Worm (Caenorhabditis elegans) whole organism, early embryonic: ENCODE results near the gene ndub-8.
"Not testable (repeated sequence)": the region's sequence is repeated elsewhere in the genome, so short reads cannot be mapped to it uniquely, and the experiment has no call there.

ENCODE experiments used
- B0310.2 ChIP-seq: sonication (generic microtip); optimal IDR thresholded peaks from 2 replicates; lab custom pipeline; 2016; ENCODE audit warnings: mild to moderate bottlenecking, missing genetic modification characterization, missing compliant biosample characterization
- F13C5.2 ChIP-seq: sonication (generic microtip); optimal IDR thresholded peaks from 2 replicates; lab custom pipeline; 2017; ENCODE audit warnings: mild to moderate bottlenecking, missing genetic modification characterization, inconsistent platforms, missing compliant biosample characterization
- aly-1 ChIP-seq: sonication (generic microtip); optimal IDR thresholded peaks from 2 replicates; lab custom pipeline; 2016; ENCODE audit warnings: missing genetic modification characterization, missing compliant biosample characterization
- ama-1 ChIP-seq: fragments of 150-350 bp; optimal IDR thresholded peaks from 2 replicates; lab custom pipeline; 2014
- ceh-13 ChIP-seq: fragments of 200-800 bp; sonication (Bioruptor generic); optimal IDR thresholded peaks from 2 replicates; lab custom pipeline; 2018; ENCODE audit warnings: mild to moderate bottlenecking, missing genetic modification characterization, missing compliant biosample characterization
- ceh-36 ChIP-seq: sonication (generic microtip); optimal IDR thresholded peaks from 2 replicates; lab custom pipeline; 2016; ENCODE audit warnings: missing genetic modification characterization, inconsistent platforms, missing compliant biosample characterization
- ets-7 ChIP-seq: sonication (generic microtip); optimal IDR thresholded peaks from 2 replicates; lab custom pipeline; 2016; ENCODE audit warnings: missing genotype, missing genetic modification characterization, missing compliant biosample characterization
- flt-1 ChIP-seq: fragments of 200-800 bp; sonication (Bioruptor generic); IDR thresholded peaks from 2 replicates; pipeline ENCODE4 v1.3.6; 2022; ENCODE audit warnings: missing genetic modification characterization, missing compliant biosample characterization
- hmbx-1 ChIP-seq: sonication (generic microtip); optimal IDR thresholded peaks from 2 replicates; lab custom pipeline; 2016; ENCODE audit warnings: mild to moderate bottlenecking, missing genetic modification characterization, missing compliant biosample characterization
- hmg-4 ChIP-seq: fragments of 200-800 bp; sonication (Bioruptor generic); optimal IDR thresholded peaks from 2 replicates; lab custom pipeline; 2018; ENCODE audit warnings: mild to moderate bottlenecking, missing genetic modification characterization, missing compliant biosample characterization
- hnd-1 ChIP-seq: sonication (generic microtip); optimal IDR thresholded peaks from 2 replicates; lab custom pipeline; 2016; ENCODE audit warnings: missing genetic modification characterization, missing compliant biosample characterization
- pes-1 ChIP-seq: fragments of 200-800 bp; sonication (Bioruptor generic); IDR thresholded peaks from 2 replicates; pipeline ENCODE4 v1.3.6; 2022; ENCODE audit warnings: missing genetic modification reagents, missing genetic modification characterization, missing compliant biosample characterization
- scrt-1 ChIP-seq: fragments of 200-800 bp; sonication (Bioruptor generic); IDR thresholded peaks from 2 replicates; pipeline ENCODE4 v1.3.6; 2022; ENCODE audit warnings: missing genetic modification characterization, missing compliant biosample characterization
- sea-1 ChIP-seq: fragments of 200-800 bp; sonication (Bioruptor generic); conservative IDR thresholded peaks from 2 replicates; pipeline ENCODE4 v1.3.6; 2022; ENCODE audit warnings: missing genetic modification characterization, missing compliant biosample characterization
- tbx-11 ChIP-seq: fragments of 200-800 bp; sonication (Bioruptor generic); IDR thresholded peaks from 2 replicates; pipeline ENCODE4 v1.3.6; 2022; ENCODE audit warnings: missing genetic modification characterization, missing compliant biosample characterization
- tbx-37 ChIP-seq: fragments of 200-800 bp; sonication (Bioruptor generic); conservative IDR thresholded peaks from 2 replicates; pipeline ENCODE4 v1.3.6; 2022; ENCODE audit warnings: missing genetic modification reagents, missing genetic modification characterization, missing compliant biosample characterization
- tra-4 ChIP-seq: sonication (generic microtip); optimal IDR thresholded peaks from 2 replicates; lab custom pipeline; 2017; ENCODE audit warnings: missing genetic modification characterization, missing compliant biosample characterization

The ndub-8 gene

DNA sequence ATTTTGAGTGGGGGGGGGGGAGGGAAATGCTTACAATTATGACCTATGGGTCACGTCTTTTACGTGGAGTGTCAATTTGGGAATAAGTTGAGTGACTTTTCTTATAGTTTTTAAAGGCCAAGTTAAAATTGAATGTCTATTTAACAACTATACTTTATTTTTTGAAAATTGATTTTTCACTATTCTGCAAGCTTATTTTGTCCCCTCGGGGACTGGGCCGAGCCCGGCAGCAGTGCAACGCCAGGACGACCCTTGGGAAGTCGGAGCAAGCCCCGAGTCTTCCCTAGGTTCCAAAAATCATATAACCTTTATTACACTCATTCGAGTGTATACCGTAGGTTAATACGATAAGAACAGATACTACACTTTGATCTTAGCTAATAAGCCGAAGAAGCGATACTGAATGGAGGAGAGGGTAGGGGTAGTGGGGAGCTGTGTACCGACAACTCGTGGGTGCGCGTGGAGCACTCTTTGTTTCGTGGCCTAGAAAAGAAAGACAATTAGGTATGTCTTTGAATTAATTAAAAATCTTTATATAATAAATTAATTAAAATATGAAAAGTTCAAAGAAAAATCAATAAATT, 36.9 kb upstream of the ndub-8 start, which contains the start of gene ins-37:
Gene ins-37, minus strand, starts transcription at position 384 of the 584 bp plus-strand sequence.
- TF ChIP-seq hmbx-1 (tag; lab: Kevin White, UChicago); ama-1 (lab: Kevin White, UChicago); hnd-1 (tag; lab: Kevin White, UChicago): not testable (repeated sequence)

DNA sequence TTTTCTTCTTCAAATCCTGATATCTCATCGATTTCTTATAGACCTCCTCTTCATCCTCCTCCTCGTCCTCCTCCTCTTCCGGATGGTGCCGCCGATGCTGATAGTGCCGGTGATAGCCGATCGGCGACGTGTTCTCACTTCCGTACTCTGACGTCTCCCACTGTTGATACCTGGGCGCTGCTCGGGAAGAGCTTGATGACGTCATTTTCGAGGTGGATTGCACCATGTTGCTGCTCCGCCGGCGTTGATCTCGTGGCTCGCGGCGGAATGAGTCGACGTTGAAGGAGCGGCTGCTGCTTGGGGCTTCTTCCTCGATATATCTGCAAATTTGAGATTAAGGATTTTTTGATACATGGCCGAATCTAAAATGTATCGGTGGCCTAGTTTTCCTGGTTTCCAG, 34.3 kb upstream of the ndub-8 start:
- no peak for TF ChIP-seq ceh-36 (tag; lab: Kevin White, UChicago)
- TF ChIP-seq hmbx-1 (tag; lab: Kevin White, UChicago), result no peak
- TF ChIP-seq tra-4 (tag; lab: Kevin White, UChicago), result no peak
- no peak for TF ChIP-seq sea-1 (GFP tag; lab: Robert Waterston, UW)
- no peak for TF ChIP-seq hnd-1 (tag; lab: Kevin White, UChicago)
- TF ChIP-seq tbx-37 (GFP tag; lab: Robert Waterston, UW), result no peak
- no peak for TF ChIP-seq hmg-4 (GFP tag; lab: Kevin White, UChicago)
- TF ChIP-seq ama-1 (lab: Kevin White, UChicago), result no peak
- no peak for TF ChIP-seq F13C5.2
- no peak for TF ChIP-seq pes-1 (GFP tag; lab: Robert Waterston, UW)
- no peak for TF ChIP-seq ceh-13 (GFP tag; lab: Kevin White, UChicago)
- no peak for TF ChIP-seq ets-7 (tag; lab: Kevin White, UChicago)
- TF ChIP-seq aly-1 (tag; lab: Kevin White, UChicago), result no peak
- TF ChIP-seq tbx-11 (GFP tag; lab: Robert Waterston, UW), result no peak
- no peak for TF ChIP-seq B0310.2
- no peak for TF ChIP-seq scrt-1 (GFP tag; lab: Robert Waterston, UW)
- TF ChIP-seq flt-1, result no peak

DNA sequence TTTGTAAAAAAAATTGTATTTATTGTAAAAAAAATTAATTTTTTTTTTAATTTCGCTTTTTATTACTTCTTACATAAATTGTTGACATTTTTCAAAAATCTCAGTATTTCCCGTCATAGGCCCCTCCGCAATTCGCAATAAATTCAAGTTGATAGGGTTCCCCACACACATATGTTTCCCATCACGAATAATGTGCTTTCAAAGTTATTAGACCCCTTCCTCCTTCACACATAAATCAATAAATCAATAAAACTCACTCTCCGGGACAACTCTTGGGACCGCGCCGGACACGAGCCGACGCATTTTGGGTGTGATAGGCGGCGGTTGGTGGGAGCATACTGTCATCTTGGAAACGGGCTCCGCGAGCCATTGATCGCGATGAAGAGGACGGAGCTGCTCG, 33.2 kb upstream of the ndub-8 start:
- TF ChIP-seq tbx-37 (GFP tag; lab: Robert Waterston, UW), result no peak
- no peak for TF ChIP-seq sea-1 (GFP tag; lab: Robert Waterston, UW)
- TF ChIP-seq tbx-11 (GFP tag; lab: Robert Waterston, UW), result no peak
- TF ChIP-seq pes-1 (GFP tag; lab: Robert Waterston, UW), result no peak
- TF ChIP-seq aly-1 (tag; lab: Kevin White, UChicago), result no peak
- no peak for TF ChIP-seq hmg-4 (GFP tag; lab: Kevin White, UChicago)
- no peak for TF ChIP-seq tra-4 (tag; lab: Kevin White, UChicago)
- no peak for TF ChIP-seq B0310.2
- TF ChIP-seq hmbx-1 (tag; lab: Kevin White, UChicago), result no peak
- TF ChIP-seq ama-1 (lab: Kevin White, UChicago), result no peak
- TF ChIP-seq ceh-13 (GFP tag; lab: Kevin White, UChicago), result no peak
- TF ChIP-seq flt-1, result no peak
- TF ChIP-seq ceh-36 (tag; lab: Kevin White, UChicago), result no peak
- TF ChIP-seq ets-7 (tag; lab: Kevin White, UChicago), result no peak

DNA sequence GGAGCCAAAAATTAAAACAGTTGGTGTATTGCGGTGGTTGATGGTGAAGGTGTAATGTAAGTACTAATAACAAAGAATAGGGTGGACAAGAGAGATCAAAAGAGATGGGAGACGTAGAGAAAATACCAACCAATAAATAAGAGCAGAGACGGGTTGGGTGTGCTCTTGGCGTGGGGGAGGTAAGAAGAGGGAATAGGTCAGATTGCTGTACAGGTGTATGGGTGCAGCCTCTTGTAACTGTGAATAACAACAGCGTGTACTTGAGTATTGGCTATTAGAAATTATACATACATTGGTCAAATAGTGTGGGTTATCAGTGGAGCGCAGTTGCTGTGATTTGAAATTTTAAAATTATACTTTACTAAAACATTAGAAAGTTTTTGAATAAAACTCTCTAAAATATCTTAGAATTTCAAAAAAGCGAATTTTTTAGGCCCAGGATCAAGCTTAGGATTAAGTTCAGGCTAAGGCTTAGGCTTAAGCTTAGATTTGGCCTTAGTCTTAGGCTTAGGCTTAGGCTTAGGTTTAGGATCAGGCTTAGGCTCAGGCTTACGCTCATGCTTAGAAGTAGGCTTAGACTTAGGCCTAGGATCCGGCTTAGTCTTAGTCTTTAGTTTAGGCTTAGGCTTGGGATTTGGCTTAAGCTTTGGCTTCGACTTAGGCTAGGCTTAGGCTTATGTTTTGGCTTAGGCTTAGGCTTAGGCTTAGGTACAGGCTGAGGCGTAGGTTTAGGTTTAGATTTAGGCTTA, 31.4 kb upstream of the ndub-8 start, which contains the start of gene F08G2.7:
Gene F08G2.7, minus strand, starts transcription at position 51 of the 749 bp plus-strand sequence.
- TF ChIP-seq ceh-36 (tag; lab: Kevin White, UChicago), result peak; percentile 85
- peak; percentile 27 for TF ChIP-seq aly-1 (tag; lab: Kevin White, UChicago)
- no peak for TF ChIP-seq hmbx-1 (tag; lab: Kevin White, UChicago)
- TF ChIP-seq sea-1 (GFP tag; lab: Robert Waterston, UW), result no peak
- no peak for TF ChIP-seq flt-1

DNA sequence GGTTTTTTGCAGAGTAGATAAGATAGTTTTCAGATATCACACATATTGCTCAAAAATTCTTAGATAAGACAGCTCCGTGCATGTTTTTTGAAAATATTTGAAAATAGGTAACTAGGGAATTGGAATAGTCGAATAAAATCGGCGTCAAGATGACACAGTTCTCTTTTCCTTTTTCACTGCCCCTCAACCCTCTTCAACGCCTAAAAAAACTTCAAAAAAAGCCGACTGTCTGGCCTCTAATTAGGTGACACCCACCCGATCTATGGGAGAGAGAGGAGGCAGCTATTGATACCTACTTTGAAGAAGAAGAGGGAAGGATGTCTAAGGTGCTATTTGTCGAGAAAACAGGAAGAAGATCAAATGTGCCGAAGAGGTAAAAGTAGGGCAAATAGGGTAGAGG, 30.3 kb upstream of the ndub-8 start:
- TF ChIP-seq flt-1 (no peak), hmg-4 (GFP tag; lab: Kevin White, UChicago) (no peak), ets-7 (tag; lab: Kevin White, UChicago) (no peak), ceh-36 (tag; lab: Kevin White, UChicago) (no peak), pes-1 (GFP tag; lab: Robert Waterston, UW) (no peak), ceh-13 (GFP tag; lab: Kevin White, UChicago) (no peak), sea-1 (GFP tag; lab: Robert Waterston, UW) (no peak), tbx-37 (GFP tag; lab: Robert Waterston, UW) (no peak), aly-1 (tag; lab: Kevin White, UChicago) (no peak), tra-4 (tag; lab: Kevin White, UChicago) (no peak), scrt-1 (GFP tag; lab: Robert Waterston, UW) (no peak), F13C5.2 (no peak), tbx-11 (GFP tag; lab: Robert Waterston, UW) (no peak)

DNA sequence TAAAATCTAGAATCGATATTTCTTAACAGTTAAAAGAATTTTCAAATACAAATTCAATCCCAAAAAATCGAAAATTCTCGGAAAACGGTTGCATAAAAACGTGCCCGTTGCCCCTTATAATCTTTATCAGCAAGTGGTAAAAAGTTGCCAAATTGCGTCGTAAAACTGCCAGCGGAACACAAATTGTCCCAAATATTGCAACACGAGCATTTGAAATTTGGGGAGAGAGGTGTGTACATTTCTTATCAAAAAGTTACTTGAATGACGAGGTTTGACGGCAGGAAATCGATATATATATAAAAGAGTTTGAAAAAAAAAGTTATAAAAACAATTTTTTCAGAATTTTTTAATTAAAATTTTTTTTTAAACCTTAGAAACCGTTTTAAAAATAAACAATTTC, 26.7 kb upstream of the ndub-8 start:
- no peak for TF ChIP-seq B0310.2
- no peak for TF ChIP-seq scrt-1 (GFP tag; lab: Robert Waterston, UW)
- TF ChIP-seq ceh-13 (GFP tag; lab: Kevin White, UChicago), result no peak
- no peak for TF ChIP-seq ceh-36 (tag; lab: Kevin White, UChicago)
- TF ChIP-seq tra-4 (tag; lab: Kevin White, UChicago), result no peak
- TF ChIP-seq F13C5.2, result no peak
- TF ChIP-seq pes-1 (GFP tag; lab: Robert Waterston, UW), result no peak
- TF ChIP-seq hmbx-1 (tag; lab: Kevin White, UChicago), result no peak
- no peak for TF ChIP-seq tbx-11 (GFP tag; lab: Robert Waterston, UW)

DNA sequence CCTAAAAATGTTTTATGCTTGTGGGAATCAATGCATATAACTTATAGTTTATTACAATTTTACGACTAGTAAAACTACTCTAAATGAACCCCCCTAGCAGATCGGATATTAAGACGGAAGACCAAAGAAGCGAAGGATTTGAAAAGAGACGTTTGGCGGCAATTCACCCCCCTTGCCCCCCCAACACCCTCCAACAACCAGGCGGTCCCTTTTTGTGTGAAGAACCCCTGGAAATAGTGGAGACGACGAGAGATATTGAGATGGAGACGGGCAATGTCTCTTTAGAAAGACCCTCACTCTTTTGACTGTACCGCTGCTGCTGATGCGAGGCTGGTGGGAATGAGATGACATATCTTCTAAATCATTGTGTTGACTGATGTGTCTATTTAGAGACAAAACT, 25.3 kb upstream of the ndub-8 start:
- no peak for TF ChIP-seq pes-1 (GFP tag; lab: Robert Waterston, UW)
- TF ChIP-seq tra-4 (tag; lab: Kevin White, UChicago), result no peak
- peak; percentile 66 for TF ChIP-seq hmg-4 (GFP tag; lab: Kevin White, UChicago)
- TF ChIP-seq tbx-11 (GFP tag; lab: Robert Waterston, UW), result no peak
- TF ChIP-seq ama-1 (lab: Kevin White, UChicago), result no peak
- no peak for TF ChIP-seq hnd-1 (tag; lab: Kevin White, UChicago)
- TF ChIP-seq flt-1, result peak; percentile 41; the same call in 1 of the 2 replicates
- no peak for TF ChIP-seq ceh-36 (tag; lab: Kevin White, UChicago)
